Worm (Caenorhabditis elegans) whole organism, young adult: ENCODE results near the gene sra-28.

Source experiments
- B0019.2 ChIP-seq: fragments of 200-800 bp; sonication (Bioruptor generic); conservative IDR thresholded peaks from 2 replicates; pipeline ENCODE4 v1.3.6; 2022; ENCODE audit warnings: missing genetic modification reagents, missing genetic modification characterization, missing compliant biosample characterization
- F10E7.11 ChIP-seq: sonication (generic microtip); optimal IDR thresholded peaks from 2 replicates; lab custom pipeline; 2017; ENCODE audit warnings: mild to moderate bottlenecking, missing genetic modification characterization, moderate library complexity, missing compliant biosample characterization
- F22D6.2 ChIP-seq: sonication (generic microtip); optimal IDR thresholded peaks from 2 replicates; lab custom pipeline; 2016; ENCODE audit warnings: mild to moderate bottlenecking, missing genetic modification characterization, missing compliant biosample characterization
- F37B4.10 ChIP-seq: fragments of 200-800 bp; sonication (Bioruptor generic); IDR thresholded peaks from 2 replicates; pipeline ENCODE4 v1.3.6; 2022; ENCODE audit warnings: missing genetic modification characterization, missing compliant biosample characterization
- F52B5.7 ChIP-seq: sonication (generic microtip); optimal IDR thresholded peaks from 2 replicates; lab custom pipeline; 2016; ENCODE audit warnings: mild to moderate bottlenecking, missing genetic modification characterization, missing compliant biosample characterization
- F55B11.4 ChIP-seq: sonication (generic microtip); optimal IDR thresholded peaks from 2 replicates; lab custom pipeline; 2016; ENCODE audit warnings: missing compliant biosample characterization, missing genetic modification characterization, borderline replicate concordance; ENCODE audit not compliant: insufficient read depth
- Y79H2A.3 ChIP-seq: fragments of 200-800 bp; sonication (Bioruptor generic); conservative IDR thresholded peaks from 2 replicates; pipeline ENCODE4 v1.3.6; 2022; ENCODE audit warnings: missing genetic modification reagents, missing genetic modification characterization, missing compliant biosample characterization
- ZK185.1 ChIP-seq: sonication (generic microtip); optimal IDR thresholded peaks from 2 replicates; lab custom pipeline; 2016; ENCODE audit warnings: mild to moderate bottlenecking, missing genetic modification characterization, missing compliant biosample characterization; ENCODE audit not compliant: poor library complexity, severe bottlenecking
- akir-1 ChIP-seq: fragments of 200-800 bp; sonication (Bioruptor generic); optimal IDR thresholded peaks from 2 replicates; lab custom pipeline; 2018; ENCODE audit warnings: mild to moderate bottlenecking, missing genetic modification characterization, moderate library complexity, missing compliant biosample characterization
- ama-1 ChIP-seq, 3 experiments: fragments of 150-350 bp in 1 of 3; sonication (generic microtip) in 2 of 3; optimal IDR thresholded peaks; 2 replicates each; lab custom pipeline; 2014 to 2018; ENCODE audit warnings: missing biosample characterization in 2 of 3, missing genetic modification characterization in 2 of 3, missing genetic modification reagents in 2 of 3
- bed-1 ChIP-seq: fragments of 200-800 bp; sonication (Bioruptor generic); IDR thresholded peaks from 2 replicates; pipeline ENCODE4 v1.3.6; 2022; ENCODE audit warnings: missing genetic modification reagents, missing genetic modification characterization, missing compliant biosample characterization
- bed-2 ChIP-seq: fragments of 200-800 bp; sonication (Bioruptor generic); IDR thresholded peaks from 2 replicates; pipeline ENCODE4 v1.3.6; 2022; ENCODE audit warnings: missing genetic modification reagents, missing genetic modification characterization, missing compliant biosample characterization
- cebp-1 ChIP-seq, 2 experiments: fragments of 200-800 bp in 1 of 2; sonication (Bioruptor generic) in 1 of 2; sonication (generic microtip) in 1 of 2; IDR thresholded peaks in 1 of 2; optimal IDR thresholded peaks in 1 of 2; 2 replicates each; pipeline versions ENCODE4 v1.3.6 to Lab custom; 2017 to 2022; ENCODE audit warnings: missing compliant biosample characterization in 2 of 2, missing genetic modification characterization in 2 of 2, mild to moderate bottlenecking in 1 of 2, missing genetic modification reagents in 1 of 2, moderate library complexity in 1 of 2
- ceh-40 ChIP-seq: fragments of 200-800 bp; sonication (Bioruptor generic); IDR thresholded peaks from 2 replicates; pipeline ENCODE4 v1.3.6; 2022; ENCODE audit warnings: missing genetic modification characterization, missing compliant biosample characterization
- ceh-58 ChIP-seq: fragments of 200-800 bp; sonication (Bioruptor generic); IDR thresholded peaks from 2 replicates; pipeline ENCODE4 v1.3.6; 2022; ENCODE audit warnings: missing genetic modification characterization, missing compliant biosample characterization
- chd-7 ChIP-seq: sonication (generic microtip); optimal IDR thresholded peaks from 2 replicates; lab custom pipeline; 2016; ENCODE audit warnings: mild to moderate bottlenecking, missing genetic modification characterization, moderate library complexity, missing compliant biosample characterization
- die-1 ChIP-seq: sonication (generic microtip); optimal IDR thresholded peaks from 2 replicates; lab custom pipeline; 2016; ENCODE audit warnings: missing genotype, mild to moderate bottlenecking, missing genetic modification characterization, missing compliant biosample characterization
- dox-1 ChIP-seq: fragments of 200-800 bp; sonication (Bioruptor generic); IDR thresholded peaks from 2 replicates; pipeline ENCODE4 v1.3.6; 2022; ENCODE audit warnings: missing genetic modification reagents, missing genetic modification characterization, missing compliant biosample characterization
- dpff-1 ChIP-seq: sonication (generic microtip); optimal IDR thresholded peaks from 2 replicates; lab custom pipeline; 2017; ENCODE audit warnings: mild to moderate bottlenecking, missing genetic modification characterization, missing compliant biosample characterization
- ekl-4 ChIP-seq: fragments of 200-800 bp; sonication (Bioruptor generic); IDR thresholded peaks from 2 replicates; pipeline ENCODE4 v1.3.6; 2022; ENCODE audit warnings: missing genetic modification reagents, missing genetic modification characterization, missing compliant biosample characterization
- fkh-3 ChIP-seq: sonication (generic microtip); optimal IDR thresholded peaks from 2 replicates; lab custom pipeline; 2016; ENCODE audit warnings: mild to moderate bottlenecking, missing genetic modification characterization, missing compliant biosample characterization
- gei-17 ChIP-seq: fragments of 200-800 bp; sonication (Bioruptor generic); optimal IDR thresholded peaks from 2 replicates; lab custom pipeline; 2018; ENCODE audit warnings: mild to moderate bottlenecking, missing genetic modification characterization, missing compliant biosample characterization
- hmg-1.2 ChIP-seq: fragments of 200-800 bp; sonication (Bioruptor generic); IDR thresholded peaks from 2 replicates; pipeline ENCODE4 v1.3.6; 2022; ENCODE audit warnings: missing genetic modification reagents, missing genetic modification characterization, missing compliant biosample characterization
- hrde-1 ChIP-seq: sonication (generic microtip); optimal IDR thresholded peaks from 2 replicates; lab custom pipeline; 2016; ENCODE audit warnings: missing genetic modification characterization, mild to moderate bottlenecking, missing compliant biosample characterization, moderate library complexity, missing genotype, missing genetic modification reagents, borderline replicate concordance
- lag-1 ChIP-seq: fragments of 200-800 bp; sonication (Bioruptor generic); IDR thresholded peaks from 2 replicates; pipeline ENCODE4 v1.3.6; 2022; ENCODE audit warnings: missing genetic modification reagents, missing genetic modification characterization, missing compliant biosample characterization
- let-607 ChIP-seq, 2 experiments: fragments of 200-800 bp in 1 of 2; sonication (Bioruptor generic) in 1 of 2; sonication (generic microtip) in 1 of 2; optimal IDR thresholded peaks; 2 replicates each; lab custom pipeline; 2016 to 2018; ENCODE audit warnings: mild to moderate bottlenecking in 2 of 2, missing compliant biosample characterization in 2 of 2, missing genetic modification characterization in 2 of 2, moderate library complexity in 2 of 2, missing genotype in 1 of 2
- lin-40 ChIP-seq: sonication (generic microtip); optimal IDR thresholded peaks from 2 replicates; lab custom pipeline; 2016; ENCODE audit warnings: missing genetic modification characterization, mild to moderate bottlenecking, missing compliant biosample characterization, missing genotype, missing genetic modification reagents
- lin-54 ChIP-seq: fragments of 200-800 bp; sonication (Bioruptor generic); optimal IDR thresholded peaks from 2 replicates; lab custom pipeline; 2018; ENCODE audit warnings: mild to moderate bottlenecking, missing genetic modification characterization, missing compliant biosample characterization
- lsy-27 ChIP-seq: sonication (generic microtip); optimal IDR thresholded peaks from 2 replicates; lab custom pipeline; 2017; ENCODE audit warnings: missing genetic modification characterization, mild to moderate bottlenecking, missing compliant biosample characterization, antibody characterized with exemption, missing genotype, borderline replicate concordance; ENCODE audit not compliant: insufficient read depth
- mes-4 ChIP-seq: sonication (generic microtip); optimal IDR thresholded peaks from 2 replicates; lab custom pipeline; 2016; ENCODE audit warnings: missing genotype, missing genetic modification characterization, missing compliant biosample characterization
- nhr-80 ChIP-seq: sonication (generic microtip); optimal IDR thresholded peaks from 2 replicates; lab custom pipeline; 2016; ENCODE audit warnings: missing genetic modification characterization, missing compliant biosample characterization
- nhr-90 ChIP-seq: sonication (generic microtip); optimal IDR thresholded peaks from 2 replicates; lab custom pipeline; 2016; ENCODE audit warnings: missing genotype, mild to moderate bottlenecking, missing genetic modification characterization, missing compliant biosample characterization
- sdz-38 ChIP-seq: sonication (generic microtip); optimal IDR thresholded peaks from 2 replicates; lab custom pipeline; 2016; ENCODE audit warnings: missing genotype, missing genetic modification characterization, missing compliant biosample characterization
- sea-2 ChIP-seq: fragments of 200-800 bp; sonication (Bioruptor generic); IDR thresholded peaks from 2 replicates; pipeline ENCODE4 v1.3.6; 2022; ENCODE audit warnings: missing genetic modification characterization, missing compliant biosample characterization
- snpc-1.1 ChIP-seq: sonication (generic microtip); optimal IDR thresholded peaks from 2 replicates; lab custom pipeline; 2017; ENCODE audit warnings: missing genetic modification characterization, mild to moderate bottlenecking, missing compliant biosample characterization, antibody characterized with exemption, moderate library complexity, missing genotype, missing genetic modification reagents; ENCODE audit not compliant: insufficient read depth
- snpc-3.4 ChIP-seq: sonication (generic microtip); optimal IDR thresholded peaks from 2 replicates; lab custom pipeline; 2017; ENCODE audit warnings: missing genetic modification characterization, mild to moderate bottlenecking, missing compliant biosample characterization, antibody characterized with exemption, moderate library complexity, missing genotype, missing genetic modification reagents
- snpc-4 ChIP-seq, 5 experiments: fragments of 150-350 bp in 1 of 5; sonication (generic microtip) in 4 of 5; optimal IDR thresholded peaks; 2 replicates each; lab custom pipeline; 2014 to 2018; ENCODE audit warnings: missing genetic modification characterization in 5 of 5, missing biosample characterization in 3 of 5, antibody characterized with exemption in 2 of 5, mild to moderate bottlenecking in 2 of 5, missing compliant biosample characterization in 2 of 5, missing genotype in 2 of 5, moderate library complexity in 2 of 5, missing genetic modification reagents in 1 of 5
- tbx-9 ChIP-seq: sonication (generic microtip); optimal IDR thresholded peaks from 2 replicates; lab custom pipeline; 2016; ENCODE audit warnings: borderline replicate concordance, missing genetic modification characterization, inconsistent platforms, missing compliant biosample characterization
- tlf-1 ChIP-seq: fragments of 200-800 bp; sonication (Bioruptor generic); optimal IDR thresholded peaks from 2 replicates; lab custom pipeline; 2018; ENCODE audit warnings: mild to moderate bottlenecking, missing genetic modification characterization, missing compliant biosample characterization
- ztf-22 ChIP-seq: fragments of 200-800 bp; sonication (Bioruptor generic); optimal IDR thresholded peaks from 2 replicates; lab custom pipeline; 2018; ENCODE audit warnings: mild to moderate bottlenecking, missing genetic modification characterization, moderate library complexity, missing compliant biosample characterization
- ztf-26 ChIP-seq: sonication (generic microtip); optimal IDR thresholded peaks from 2 replicates; lab custom pipeline; 2017; ENCODE audit warnings: missing genetic modification characterization, missing compliant biosample characterization

The sra-28 gene

DNA sequence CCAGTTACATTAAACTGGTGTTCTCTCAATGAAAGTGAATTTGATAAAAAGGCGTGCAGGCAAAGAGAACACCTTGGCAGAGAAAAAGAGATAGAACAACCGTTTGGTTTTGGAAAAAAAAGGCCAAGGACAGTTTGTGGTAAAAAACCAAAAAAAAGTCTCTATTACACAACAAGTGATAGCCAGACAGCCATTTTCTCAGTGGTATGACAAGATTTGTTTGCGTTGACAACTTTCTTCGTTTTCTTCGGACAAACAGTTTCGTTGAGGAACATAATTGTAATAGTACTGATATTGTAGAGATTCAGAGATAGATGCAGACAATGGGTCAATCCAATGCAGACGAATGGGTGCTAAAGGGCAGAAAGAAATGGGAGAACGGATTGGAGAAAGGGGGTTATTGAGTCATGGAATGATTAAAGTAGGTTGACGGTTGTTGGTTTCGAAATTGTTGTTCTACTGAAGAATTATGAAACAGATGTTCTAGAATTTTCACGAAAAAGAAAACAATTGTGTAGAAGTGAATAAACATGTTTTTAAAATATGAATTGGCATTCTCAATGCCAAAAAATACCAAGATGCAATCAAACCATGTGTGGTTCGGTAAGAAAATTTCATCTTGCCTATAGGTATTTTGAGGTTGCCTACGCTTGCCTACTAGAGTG is 11.2 kb downstream of the sra-28 start:
- no peak for TF ChIP-seq F10E7.11
- no peak for TF ChIP-seq B0019.2 (GFP tag; lab: Robert Waterston, UW)
- peak; percentile 12 for TF ChIP-seq ama-1 (optimal IDR thresholded peaks at IDR 0.05; lab: Kevin White, UChicago)
- TF ChIP-seq ama-1 (GFP tag; optimal IDR thresholded peaks at IDR 0.05; lab: Kevin White, UChicago): no peak
- no peak for TF ChIP-seq bed-1 (GFP tag; lab: Robert Waterston, UW)
- no peak for TF ChIP-seq F22D6.2 (tag; lab: Kevin White, UChicago)
- TF ChIP-seq F52B5.7 (tag; lab: Kevin White, UChicago): no peak
- no peak for TF ChIP-seq snpc-3.4 (tag; lab: Kevin White, UChicago)
- no peak for TF ChIP-seq hrde-1 (tag; lab: Kevin White, UChicago)
- peak; percentile 67; the same call in 1 of the 2 replicates for TF ChIP-seq hmg-1.2 (GFP tag; lab: Robert Waterston, UW)
- no peak for TF ChIP-seq Y79H2A.3 (GFP tag; lab: Robert Waterston, UW)
- no peak for TF ChIP-seq lin-54 (GFP tag; lab: Kevin White, UChicago)
- TF ChIP-seq cebp-1 (GFP tag; IDR thresholded peaks at IDR 0.05; lab: Robert Waterston, UW): peak; percentile 55
- TF ChIP-seq cebp-1 (tag; optimal IDR thresholded peaks at IDR 0.05; lab: Kevin White, UChicago): peak; percentile 79
- no peak for TF ChIP-seq mes-4 (tag; lab: Kevin White, UChicago)
- TF ChIP-seq ztf-22 (GFP tag; lab: Kevin White, UChicago): no peak
- TF ChIP-seq die-1: no peak
- no peak for TF ChIP-seq sdz-38 (tag; lab: Kevin White, UChicago)
- TF ChIP-seq bed-2: no peak
- TF ChIP-seq fkh-3 (tag; lab: Kevin White, UChicago): no peak
- peak; percentile 73 for TF ChIP-seq ztf-26 (tag; lab: Kevin White, UChicago)
- no peak for TF ChIP-seq nhr-80 (tag; lab: Kevin White, UChicago)
- TF ChIP-seq ZK185.1 (tag; lab: Kevin White, UChicago): no peak
- TF ChIP-seq tbx-9 (tag; lab: Kevin White, UChicago): no peak
- no peak for TF ChIP-seq snpc-4 (GFP tag; optimal IDR thresholded peaks at IDR 0.05; lab: Kevin White, UChicago)
- no peak for TF ChIP-seq snpc-4 (tag; optimal IDR thresholded peaks at IDR 0.05; lab: Kevin White, UChicago)
- no peak for TF ChIP-seq gei-17 (GFP tag; lab: Kevin White, UChicago)
- no peak for TF ChIP-seq ceh-58 (GFP tag; lab: Robert Waterston, UW)
- TF ChIP-seq ekl-4: no peak
- TF ChIP-seq nhr-90 (tag; lab: Kevin White, UChicago): no peak
- TF ChIP-seq let-607 (tag; optimal IDR thresholded peaks at IDR 0.05; lab: Kevin White, UChicago): no peak
- no peak for TF ChIP-seq chd-7 (tag; lab: Kevin White, UChicago)
- TF ChIP-seq F37B4.10 (GFP tag; lab: Robert Waterston, UW): no peak
- TF ChIP-seq lsy-27 (tag; lab: Kevin White, UChicago): no peak
- no peak for TF ChIP-seq sea-2 (GFP tag; lab: Robert Waterston, UW)
- peak; percentile 80 for TF ChIP-seq lin-40 (tag; lab: Kevin White, UChicago)
- TF ChIP-seq dox-1 (GFP tag; lab: Robert Waterston, UW): 0 out of 2 replicates have a peak, but pooled peaks have one; percentile 27
- no peak for TF ChIP-seq akir-1
- no peak for TF ChIP-seq snpc-1.1 (tag; lab: Kevin White, UChicago)
- no peak for TF ChIP-seq ceh-40 (GFP tag; lab: Robert Waterston, UW)
- TF ChIP-seq dpff-1: no peak
- no peak for TF ChIP-seq F55B11.4 (tag; lab: Kevin White, UChicago)
- no peak for TF ChIP-seq lag-1
- no peak for TF ChIP-seq tlf-1 (GFP tag; lab: Kevin White, UChicago)
